Fruit fly (Drosophila melanogaster) whole organism: ENCODE measurements around the gene CG18281.
A peak's percentile ranks its signal among the peaks of the same experiment; 100 is the strongest.
"Not testable (repeated sequence)": the region's sequence is repeated elsewhere in the genome, so short reads cannot be mapped to it uniquely, and the experiment has no call there.

Source experiments
- CG8478 ChIP-seq: fragments of >200 bp; optimal IDR thresholded peaks from 2 replicates; lab custom pipeline; 2018; ENCODE audit warnings: inconsistent platforms
- Dll ChIP-seq: fragments of >200 bp; optimal IDR thresholded peaks from 2 replicates; lab custom pipeline; 2017
- EcR ChIP-seq, 2 experiments: fragments of >200 bp; optimal IDR thresholded peaks; 2 replicates each; lab custom pipeline; 2017; ENCODE audit warnings: missing biosample characterization in 2 of 2, missing genetic modification characterization in 2 of 2, missing genetic modification reagents in 2 of 2
- pan ChIP-seq: fragments of >200 bp; optimal IDR thresholded peaks from 2 replicates; lab custom pipeline; 2017
- psq ChIP-seq: fragments of >200 bp; optimal IDR thresholded peaks from 2 replicates; lab custom pipeline; 2017
- usp ChIP-seq: fragments of >200 bp; optimal IDR thresholded peaks from 2 replicates; lab custom pipeline; 2017; ENCODE audit warnings: missing biosample characterization, missing genetic modification characterization, mixed read lengths

CG18281 gene

dm6 chr3L:20498204-20498603 lies 1.4 kb upstream of the CG18281 start:
- no peak for TF ChIP-seq EcR (GFP tag; optimal IDR thresholded peaks at IDR 0.05; lab: Kevin White, UChicago)

- TF ChIP-seq usp (GFP tag; lab: Kevin White, UChicago), result no peak
- no peak for TF ChIP-seq Dll (lab: Kevin White, UChicago)
- no peak for TF ChIP-seq psq
- no peak for TF ChIP-seq pan (lab: Kevin White, UChicago)
- TF ChIP-seq EcR (GFP tag; optimal IDR thresholded peaks at IDR 0.05; lab: Kevin White, UChicago), result no peak
- TF ChIP-seq CG8478 (lab: Kevin White, UChicago), result no peak
Measured at dm6 chr3L:20503256-20503655, 3.6 kb downstream of the CG18281 start.

dm6 chr3L:20503886-20504285 lies 4.2 kb downstream of the CG18281 start, which contains the start of gene CG17637:
TSS of gene CG17637 (plus strand) at chr3L:20504186.
- TF ChIP-seq psq; usp (GFP tag; lab: Kevin White, UChicago); EcR (GFP tag; optimal IDR thresholded peaks at IDR 0.05; lab: Kevin White, UChicago): not testable (repeated sequence)

- TF ChIP-seq Dll (lab: Kevin White, UChicago) (no peak), pan (lab: Kevin White, UChicago) (no peak), psq (no peak), CG8478 (lab: Kevin White, UChicago) (no peak), usp (GFP tag; lab: Kevin White, UChicago) (no peak), EcR (GFP tag; optimal IDR thresholded peaks at IDR 0.05; lab: Kevin White, UChicago) (no peak)
Measured at dm6 chr3L:20505732-20506131, 6.1 kb downstream of the CG18281 start, which contains the start of gene CG5078. TSS of gene CG5078 (plus strand) at chr3L:20506032.

dm6 chr3L:20507552-20507951 lies 7.9 kb downstream of the CG18281 start:
- TF ChIP-seq CG8478 (lab: Kevin White, UChicago), result no peak
- no peak for TF ChIP-seq pan (lab: Kevin White, UChicago)
- TF ChIP-seq EcR (GFP tag; optimal IDR thresholded peaks at IDR 0.05; lab: Kevin White, UChicago), result no peak
- no peak for TF ChIP-seq usp (GFP tag; lab: Kevin White, UChicago)
- TF ChIP-seq psq, result no peak
- no peak for TF ChIP-seq Dll (lab: Kevin White, UChicago)

dm6 chr3L:20508136-20508635 lies 8.6 kb downstream of the CG18281 start:
- TF ChIP-seq CG8478 (lab: Kevin White, UChicago) (no peak), usp (GFP tag; lab: Kevin White, UChicago) (no peak), EcR (GFP tag; optimal IDR thresholded peaks at IDR 0.05; lab: Kevin White, UChicago) (no peak), Dll (lab: Kevin White, UChicago) (no peak), pan (lab: Kevin White, UChicago) (no peak)

dm6 chr3L:20509121-20509934 lies 9.7 kb downstream of the CG18281 start:
- TF ChIP-seq EcR (GFP tag; optimal IDR thresholded peaks at IDR 0.05; lab: Kevin White, UChicago) (no peak), usp (GFP tag; lab: Kevin White, UChicago) (no peak), pan (lab: Kevin White, UChicago) (no peak), psq (no peak), Dll (lab: Kevin White, UChicago) (no peak), CG8478 (lab: Kevin White, UChicago) (no peak)

- TF ChIP-seq pan (lab: Kevin White, UChicago) (no peak), usp (GFP tag; lab: Kevin White, UChicago) (no peak), EcR (GFP tag; optimal IDR thresholded peaks at IDR 0.05; lab: Kevin White, UChicago) (no peak), Dll (lab: Kevin White, UChicago) (no peak), CG8478 (lab: Kevin White, UChicago) (no peak), psq (no peak)
Measured at dm6 chr3L:20511499-20512108, 12.0 kb downstream of the CG18281 start.

- no peak for TF ChIP-seq Dll (lab: Kevin White, UChicago)
- no peak for TF ChIP-seq EcR (GFP tag; optimal IDR thresholded peaks at IDR 0.05; lab: Kevin White, UChicago)
- TF ChIP-seq CG8478 (lab: Kevin White, UChicago), result no peak
- no peak for TF ChIP-seq psq
- no peak for TF ChIP-seq usp (GFP tag; lab: Kevin White, UChicago)
- TF ChIP-seq pan (lab: Kevin White, UChicago), result no peak
Measured at dm6 chr3L:20514101-20514500, 14.5 kb downstream of the CG18281 start.

- TF ChIP-seq psq (no peak), pan (lab: Kevin White, UChicago) (no peak), EcR (GFP tag; optimal IDR thresholded peaks at IDR 0.05; lab: Kevin White, UChicago) (no peak), CG8478 (lab: Kevin White, UChicago) (no peak), Dll (lab: Kevin White, UChicago) (no peak), usp (GFP tag; lab: Kevin White, UChicago) (no peak)
Measured at dm6 chr3L:20516519-20517178, 17.0 kb downstream of the CG18281 start.

dm6 chr3L:20517179-20517834 lies 17.7 kb downstream of the CG18281 start:
- no peak for TF ChIP-seq usp (GFP tag; lab: Kevin White, UChicago)
- TF ChIP-seq pan (lab: Kevin White, UChicago), result no peak
- TF ChIP-seq EcR (GFP tag; optimal IDR thresholded peaks at IDR 0.05; lab: Kevin White, UChicago), result peak; percentile 60 to 78
